Worm (Caenorhabditis elegans): ENCODE measurements around the gene R11G10.4.

Gene R11G10.4

ce11 chrV:13468190-13468765 lies 38.1 kb upstream of the R11G10.4 start, which contains the start of the genes F25H9.6 and F25H9.7 (continued):
- TF ChIP-seq nhr-76 (tag; optimal IDR thresholded peaks at IDR 0.05) (peak; percentile 48), lin-13 (GFP tag; optimal IDR thresholded peaks at IDR 0.05) (peak; percentile 85), ceh-8 (GFP tag; optimal IDR thresholded peaks at IDR 0.05) (peak; percentile 93), rnt-1 (tag; optimal IDR thresholded peaks at IDR 0.05) (peak; percentile 100), hpl-2 (GFP tag; optimal IDR thresholded peaks at IDR 0.05) (peak; percentile 27), pqm-1 (tag; optimal IDR thresholded peaks at IDR 0.05) (peak; percentile 28), hlh-4 (tag; optimal IDR thresholded peaks at IDR 0.05) (peak; percentile 87), aly-2 (tag; optimal IDR thresholded peaks at IDR 0.05) (peak; percentile 41), lin-35 (GFP tag; optimal IDR thresholded peaks at IDR 0.05) (peak; percentile 63 to 84), fkh-4 (tag; optimal IDR thresholded peaks at IDR 0.05; ENCODE audit: borderline replicate concordance) (peak; percentile 100), snu-23 (GFP tag; optimal IDR thresholded peaks at IDR 0.05) (peak; percentile 95), unc-30 (tag; optimal IDR thresholded peaks at IDR 0.05) (no peak), elt-3 (tag; optimal IDR thresholded peaks at IDR 0.05) (peak in 3 of 6 experiments; percentile 15 to 77 (median 54)), isw-1 (GFP tag; IDR thresholded peaks at IDR 0.05) (peak; percentile 83), lsy-2 (tag; optimal IDR thresholded peaks at IDR 0.05) (peak; percentile 79 to 87), nhr-20 (tag; optimal IDR thresholded peaks at IDR 0.05) (peak; percentile 94), dpl-1 (GFP tag; optimal IDR thresholded peaks at IDR 0.05) (peak; percentile 70 to 85 (median 79)), sup-37 (GFP tag; optimal IDR thresholded peaks at IDR 0.05) (peak; percentile 80), pag-3 (tag; optimal IDR thresholded peaks at IDR 0.05; ENCODE audit: borderline replicate concordance, insufficient read depth) (no peak), nhr-77 (tag; optimal IDR thresholded peaks at IDR 0.05) (peak; percentile 41), nhr-28 (tag; optimal IDR thresholded peaks at IDR 0.05) (no peak), Y116A8C.19 (tag; optimal IDR thresholded peaks at IDR 0.05; ENCODE audit: borderline replicate concordance) (peak; percentile 98), sptf-1 (tag; optimal IDR thresholded peaks at IDR 0.05) (no peak), nhr-11 (tag; optimal IDR thresholded peaks at IDR 0.05) (peak; percentile 39), vab-15 (tag; optimal IDR thresholded peaks at IDR 0.05) (peak; percentile 94), ztf-4 (tag; optimal IDR thresholded peaks at IDR 0.05) (peak; percentile 34), C34B4.2 (tag; optimal IDR thresholded peaks at IDR 0.05) (peak; percentile 75), snpc-4 (tag; optimal IDR thresholded peaks at IDR 0.05) (peak; percentile 75), aha-1 (tag; optimal IDR thresholded peaks at IDR 0.05) (no peak), irx-1 (tag; optimal IDR thresholded peaks at IDR 0.05) (peak; percentile 97), egl-13 (tag; optimal IDR thresholded peaks at IDR 0.05) (peak; percentile 94), lin-39 (tag; optimal IDR thresholded peaks at IDR 0.05) (peak; percentile 52)

- TF ChIP-seq nhr-19 (GFP tag; conservative IDR thresholded peaks at IDR 0.05) = peak; percentile 43
- no peak for TF ChIP-seq lin-35 (GFP tag; optimal IDR thresholded peaks at IDR 0.05)
- TF ChIP-seq snu-23 (GFP tag; optimal IDR thresholded peaks at IDR 0.05) = peak; percentile 29
- TF ChIP-seq rnt-1 (tag; optimal IDR thresholded peaks at IDR 0.05) = peak; percentile 61
- peak; percentile 35 to 47 for TF ChIP-seq lsy-2 (tag; optimal IDR thresholded peaks at IDR 0.05)
- no peak for TF ChIP-seq efl-1 (optimal IDR thresholded peaks at IDR 0.05)
- peak in 1 of 2 experiments; percentile 39 for TF ChIP-seq efl-1 (GFP tag; optimal IDR thresholded peaks at IDR 0.05 in 1 of 2)
- no peak for TF ChIP-seq ceh-82 (tag; optimal IDR thresholded peaks at IDR 0.05)
- peak; percentile 54 for TF ChIP-seq lin-14 (GFP tag; optimal IDR thresholded peaks at IDR 0.05)
- peak; percentile 21 for TF ChIP-seq unc-130 (tag; optimal IDR thresholded peaks at IDR 0.05)
- TF ChIP-seq nhr-71 (tag; optimal IDR thresholded peaks at IDR 0.05) = peak; percentile 60
These were observed 34.4 kb upstream of the R11G10.4 start for ce11 chrV:13472062-13472461.

ce11 chrV:13473467-13473866 lies 33.0 kb upstream of the R11G10.4 start, which contains the start of gene T10G3.1:
T10G3.1 (minus strand) TSS chrV:13473679.
- TF ChIP-seq tbx-2 (tag; optimal IDR thresholded peaks at IDR 0.05) (peak; percentile 8), ceh-8 (GFP tag; optimal IDR thresholded peaks at IDR 0.05) (no peak), snu-23 (GFP tag; optimal IDR thresholded peaks at IDR 0.05) (peak; percentile 40), nhr-71 (tag; optimal IDR thresholded peaks at IDR 0.05) (peak; percentile 85), alr-1 (tag; optimal IDR thresholded peaks at IDR 0.05; ENCODE audit: borderline replicate concordance) (no peak), lin-14 (GFP tag; optimal IDR thresholded peaks at IDR 0.05) (peak; percentile 70), nhr-19 (GFP tag; conservative IDR thresholded peaks at IDR 0.05) (peak; percentile 52), lsy-2 (tag; optimal IDR thresholded peaks at IDR 0.05) (peak; percentile 37 to 44), nhr-20 (tag; optimal IDR thresholded peaks at IDR 0.05) (peak; percentile 31), skn-1 (tag; optimal IDR thresholded peaks at IDR 0.05) (no peak), unc-130 (tag; optimal IDR thresholded peaks at IDR 0.05) (peak; percentile 37), rnt-1 (tag; optimal IDR thresholded peaks at IDR 0.05) (peak; percentile 75), ztf-4 (tag; optimal IDR thresholded peaks at IDR 0.05) (peak; percentile 17), efl-1 (optimal IDR thresholded peaks at IDR 0.05) (peak in 1 of 2 experiments; percentile 22), efl-1 (GFP tag; optimal IDR thresholded peaks at IDR 0.05 in 1 of 2) (peak in 1 of 2 experiments; percentile 56)
